Fruit fly (Drosophila melanogaster): Measurements from ENCODE around the gene CG3345.
A peak's percentile ranks its signal among the peaks of the same experiment; 100 is the strongest.

The CG3345 gene

DNA sequence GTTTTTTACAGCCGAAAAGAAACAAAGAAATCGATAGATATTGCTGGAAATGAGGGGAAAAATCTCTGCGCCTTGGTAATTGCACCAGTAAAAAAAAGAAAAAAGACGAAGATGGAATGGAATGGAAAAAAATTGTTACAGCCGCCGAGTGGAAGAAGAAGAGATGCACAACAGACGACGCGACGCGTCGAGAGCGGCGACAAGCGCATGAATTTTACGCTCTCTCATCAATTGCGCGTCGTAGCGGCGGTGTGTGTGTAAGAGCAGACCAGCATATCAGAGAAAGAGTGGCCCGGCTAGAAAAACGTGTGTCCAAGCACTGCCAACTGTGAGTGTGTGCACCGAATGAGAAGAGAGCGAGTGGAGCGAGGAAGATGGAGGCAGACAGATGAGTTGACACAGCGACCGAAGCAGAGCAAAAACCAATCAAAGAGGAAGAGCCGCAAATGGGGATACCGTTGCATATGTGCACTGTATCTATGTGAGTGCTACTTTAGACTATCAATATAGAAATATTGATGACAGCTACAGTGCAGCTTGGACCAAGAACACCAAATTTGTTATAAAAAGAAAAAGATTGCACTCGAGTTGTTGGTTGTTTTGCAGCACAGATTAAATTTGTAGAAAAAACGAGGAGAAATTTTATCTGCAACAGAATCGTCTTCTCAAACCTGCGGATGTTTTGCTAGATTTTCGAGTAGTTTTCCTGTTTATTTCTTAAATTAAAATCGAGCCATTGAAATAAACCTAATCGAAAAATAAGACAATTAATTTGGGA is 19.7 kb upstream of the CG3345 start (continued):
- TF ChIP-seq Tbp (GFP tag; optimal IDR thresholded peaks at IDR 0.05) (no peak), disco-r (GFP tag; optimal IDR thresholded peaks at IDR 0.05) (no peak), grn (GFP tag; optimal IDR thresholded peaks at IDR 0.05) (no peak), Ada2b (GFP tag; IDR thresholded peaks at IDR 0.05) (no peak), danr (GFP tag; IDR thresholded peaks at IDR 0.05) (no peak), ab (GFP tag; optimal IDR thresholded peaks at IDR 0.05) (no peak), Hr51 (GFP tag; optimal IDR thresholded peaks at IDR 0.05) (no peak), ham (GFP tag; IDR thresholded peaks at IDR 0.05) (no peak), Ets65A (GFP tag) (peak; percentile 32), CG11723 (GFP tag; optimal IDR thresholded peaks at IDR 0.05) (no peak), dan (GFP tag; IDR thresholded peaks at IDR 0.05) (no peak), yki (optimal IDR thresholded peaks at IDR 0.05) (peak; percentile 79), CG4730 (GFP tag; IDR thresholded peaks at IDR 0.05) (no peak), E2f1 (GFP tag; IDR thresholded peaks at IDR 0.05) (no peak), CG9727 (GFP tag; optimal IDR thresholded peaks at IDR 0.05) (no peak), tio (GFP tag; optimal IDR thresholded peaks at IDR 0.05) (peak; percentile 13), CG1603 (tag; optimal IDR thresholded peaks at IDR 0.05) (no peak), CG13624 (GFP tag; optimal IDR thresholded peaks at IDR 0.05) (peak; percentile 13), bigmax (GFP tag; optimal IDR thresholded peaks at IDR 0.05) (no peak), CG4404 (GFP tag; IDR thresholded peaks at IDR 0.05) (no peak), Dll (GFP tag; IDR thresholded peaks at IDR 0.05; ENCODE audit: partially characterized antibody) (peak; percentile 54; the same call in 3 of the 4 replicates), scrt (GFP tag; optimal IDR thresholded peaks at IDR 0.05) (peak; percentile 39), lov (optimal IDR thresholded peaks at IDR 0.05) (no peak), lov (GFP tag; IDR thresholded peaks at IDR 0.05) (0 out of 3 replicates have a peak, but pooled peaks have one; percentile 14), tgo (GFP tag; IDR thresholded peaks at IDR 0.05) (no peak), Awh (GFP tag; IDR thresholded peaks at IDR 0.05) (no peak), schlank (tag; optimal IDR thresholded peaks at IDR 0.05) (no peak), HLH54F (GFP tag; optimal IDR thresholded peaks at IDR 0.05) (no peak), CG17359 (tag; optimal IDR thresholded peaks at IDR 0.05) (peak; percentile 34), Hsf (GFP tag; optimal IDR thresholded peaks at IDR 0.05) (no peak), CG17361 (GFP tag; IDR thresholded peaks at IDR 0.05) (0 out of 3 replicates have a peak, but pooled peaks have one; percentile 22), CG11398 (GFP tag; optimal IDR thresholded peaks at IDR 0.05) (no peak), CG13775 (GFP tag; optimal IDR thresholded peaks at IDR 0.05) (no peak), fd96Cb (tag; optimal IDR thresholded peaks at IDR 0.05) (no peak), NC2α (GFP tag; optimal IDR thresholded peaks at IDR 0.05) (no peak), Fer2 (tag; optimal IDR thresholded peaks at IDR 0.05) (no peak), wor (GFP tag; IDR thresholded peaks at IDR 0.05) (no peak), sug (tag; optimal IDR thresholded peaks at IDR 0.05) (no peak), bcd (GFP tag; optimal IDR thresholded peaks at IDR 0.05) (no peak), CG8388 (GFP tag; optimal IDR thresholded peaks at IDR 0.05) (peak; percentile 24), unpg (GFP tag; optimal IDR thresholded peaks at IDR 0.05) (peak; percentile 5), nmo (GFP tag; optimal IDR thresholded peaks at IDR 0.05) (peak; percentile 6), sim (GFP tag; IDR thresholded peaks at IDR 0.05) (no peak), CG10274 (GFP tag; optimal IDR thresholded peaks at IDR 0.05) (no peak), CG11504 (tag; optimal IDR thresholded peaks at IDR 0.05) (peak; percentile 22), insv (GFP tag; optimal IDR thresholded peaks at IDR 0.05) (no peak), CG7357 (GFP tag; IDR thresholded peaks at IDR 0.05) (no peak), CG6689 (GFP tag; IDR thresholded peaks at IDR 0.05) (0 out of 2 replicates have a peak, but pooled peaks have one; percentile 38), pita (GFP tag; optimal IDR thresholded peaks at IDR 0.05) (no peak), Lpt (GFP tag; optimal IDR thresholded peaks at IDR 0.05) (no peak), CG15479 (GFP tag; optimal IDR thresholded peaks at IDR 0.05) (peak; percentile 87)
